Worm (Caenorhabditis elegans) whole organism, late embryonic: ENCODE results near the gene F40C5.2.

Experiments used
- C08G9.2 ChIP-seq: sonication (generic microtip); optimal IDR thresholded peaks from 2 replicates; lab custom pipeline; 2016; ENCODE audit warnings: mild to moderate bottlenecking, missing genetic modification characterization, moderate library complexity, missing compliant biosample characterization
- F13H6.1 ChIP-seq: sonication (generic microtip); optimal IDR thresholded peaks from 2 replicates; lab custom pipeline; 2016; ENCODE audit warnings: missing genetic modification characterization, missing compliant biosample characterization
- K02D7.2 ChIP-seq: sonication (generic microtip); optimal IDR thresholded peaks from 2 replicates; lab custom pipeline; 2017; ENCODE audit warnings: mild to moderate bottlenecking, missing genetic modification characterization, missing compliant biosample characterization
- K09A11.1 ChIP-seq: sonication (generic microtip); optimal IDR thresholded peaks from 2 replicates; lab custom pipeline; 2017; ENCODE audit warnings: antibody characterized with exemption, mild to moderate bottlenecking, missing genetic modification characterization, missing compliant biosample characterization; ENCODE audit not compliant: insufficient read depth
- T23F11.4 ChIP-seq: fragments of 200-800 bp; sonication (Bioruptor generic); optimal IDR thresholded peaks from 2 replicates; lab custom pipeline; 2018; ENCODE audit warnings: mild to moderate bottlenecking, missing genetic modification characterization, missing compliant biosample characterization
- Y22D7AL.16 ChIP-seq: sonication (generic microtip); optimal IDR thresholded peaks from 2 replicates; lab custom pipeline; 2016; ENCODE audit warnings: missing genetic modification characterization, missing compliant biosample characterization
- ahr-1 ChIP-seq: sonication (generic microtip); optimal IDR thresholded peaks from 2 replicates; lab custom pipeline; 2016; ENCODE audit warnings: missing genetic modification characterization, missing compliant biosample characterization
- ceh-14 ChIP-seq: sonication (generic microtip); optimal IDR thresholded peaks from 2 replicates; lab custom pipeline; 2016; ENCODE audit warnings: missing genotype, missing genetic modification characterization, missing compliant biosample characterization
- ceh-2 ChIP-seq: sonication (generic microtip); optimal IDR thresholded peaks from 2 replicates; lab custom pipeline; 2016; ENCODE audit warnings: missing genotype, missing genetic modification characterization, missing compliant biosample characterization
- ceh-24 ChIP-seq: sonication (generic microtip); optimal IDR thresholded peaks from 2 replicates; lab custom pipeline; 2016; ENCODE audit warnings: mild to moderate bottlenecking, missing genetic modification characterization, missing compliant biosample characterization
- ceh-30 ChIP-seq: fragments of 150-350 bp; optimal IDR thresholded peaks from 2 replicates; lab custom pipeline; 2014; ENCODE audit warnings: missing biosample characterization, missing genetic modification characterization
- ceh-31 ChIP-seq: sonication (generic microtip); optimal IDR thresholded peaks from 2 replicates; lab custom pipeline; 2016; ENCODE audit warnings: missing genetic modification characterization, missing compliant biosample characterization
- ceh-34 ChIP-seq: sonication (generic microtip); optimal IDR thresholded peaks from 2 replicates; lab custom pipeline; 2016; ENCODE audit warnings: mild to moderate bottlenecking, missing genetic modification characterization, missing compliant biosample characterization
- ceh-45 ChIP-seq: fragments of 200-800 bp; sonication (Bioruptor generic); IDR thresholded peaks from 2 replicates; pipeline ENCODE4 v1.3.6; 2022; ENCODE audit warnings: missing genetic modification reagents, missing genetic modification characterization, missing compliant biosample characterization
- ceh-48 ChIP-seq: sonication (generic microtip); optimal IDR thresholded peaks from 2 replicates; lab custom pipeline; 2016; ENCODE audit warnings: missing genetic modification characterization, inconsistent platforms, missing compliant biosample characterization
- ceh-9 ChIP-seq: sonication (generic microtip); optimal IDR thresholded peaks from 2 replicates; lab custom pipeline; 2016; ENCODE audit warnings: mild to moderate bottlenecking, missing genetic modification characterization, inconsistent platforms, missing compliant biosample characterization
- dmd-4 ChIP-seq: sonication (generic microtip); optimal IDR thresholded peaks from 2 replicates; lab custom pipeline; 2016; ENCODE audit warnings: borderline replicate concordance, missing genetic modification characterization, missing compliant biosample characterization
- ets-4 ChIP-seq: sonication (generic microtip); optimal IDR thresholded peaks from 2 replicates; lab custom pipeline; 2016; ENCODE audit warnings: missing genetic modification characterization, missing compliant biosample characterization
- fkh-10 ChIP-seq: fragments of 150-350 bp; optimal IDR thresholded peaks from 2 replicates; lab custom pipeline; 2014; ENCODE audit warnings: missing biosample characterization, missing genetic modification reagents, missing genetic modification characterization
- hlh-13 ChIP-seq: fragments of 200-800 bp; sonication (Bioruptor generic); optimal IDR thresholded peaks from 2 replicates; lab custom pipeline; 2018; ENCODE audit warnings: mild to moderate bottlenecking, missing genetic modification characterization, missing compliant biosample characterization
- hlh-6 ChIP-seq: sonication (generic microtip); optimal IDR thresholded peaks from 2 replicates; lab custom pipeline; 2016; ENCODE audit warnings: missing genotype, missing genetic modification characterization, missing compliant biosample characterization
- lin-11 ChIP-seq: fragments of 200-800 bp; sonication (Bioruptor generic); optimal IDR thresholded peaks from 2 replicates; lab custom pipeline; 2018; ENCODE audit warnings: mild to moderate bottlenecking, missing genetic modification characterization, missing compliant biosample characterization
- madf-2 ChIP-seq: sonication (generic microtip); optimal IDR thresholded peaks from 2 replicates; lab custom pipeline; 2017; ENCODE audit warnings: missing genetic modification characterization, missing compliant biosample characterization
- nfya-1 ChIP-seq: sonication (generic microtip); optimal IDR thresholded peaks from 2 replicates; lab custom pipeline; 2017; ENCODE audit warnings: missing genetic modification characterization, mild to moderate bottlenecking, missing compliant biosample characterization, antibody characterized with exemption, moderate library complexity
- npax-4 ChIP-seq: sonication (generic microtip); optimal IDR thresholded peaks from 2 replicates; lab custom pipeline; 2016; ENCODE audit warnings: missing genetic modification characterization, missing compliant biosample characterization
- odd-2 ChIP-seq: sonication (generic microtip); optimal IDR thresholded peaks from 2 replicates; lab custom pipeline; 2017; ENCODE audit warnings: antibody characterized with exemption, mild to moderate bottlenecking, missing genetic modification characterization, missing compliant biosample characterization
- pat-9 ChIP-seq: fragments of 200-800 bp; sonication (Bioruptor generic); optimal IDR thresholded peaks from 2 replicates; lab custom pipeline; 2018; ENCODE audit warnings: mild to moderate bottlenecking, missing genetic modification characterization, moderate library complexity, missing compliant biosample characterization
- pax-1 ChIP-seq: fragments of 150-350 bp; optimal IDR thresholded peaks from 2 replicates; lab custom pipeline; 2014; ENCODE audit warnings: missing biosample characterization, missing genetic modification characterization
- pha-4 ChIP-seq: fragments of 150-350 bp; optimal IDR thresholded peaks from 2 replicates; lab custom pipeline; 2018; ENCODE audit warnings: missing biosample characterization, missing genetic modification reagents, missing genetic modification characterization
- pros-1 ChIP-seq: fragments of 150-350 bp; optimal IDR thresholded peaks from 2 replicates; lab custom pipeline; 2014; ENCODE audit warnings: missing biosample characterization, missing genetic modification reagents, missing genetic modification characterization
- rnt-1 ChIP-seq: sonication (generic microtip); optimal IDR thresholded peaks from 2 replicates; lab custom pipeline; 2016; ENCODE audit warnings: missing genetic modification characterization, missing compliant biosample characterization
- sox-2 ChIP-seq: fragments of 200-800 bp; sonication (Bioruptor generic); IDR thresholded peaks from 2 replicates; pipeline ENCODE4 v1.3.6; 2022; ENCODE audit warnings: missing genetic modification reagents, missing genetic modification characterization, missing compliant biosample characterization
- tbx-7 ChIP-seq: sonication (generic microtip); optimal IDR thresholded peaks from 2 replicates; lab custom pipeline; 2016; ENCODE audit warnings: missing genotype, missing genetic modification characterization, missing compliant biosample characterization
- ttx-3 ChIP-seq: sonication (generic microtip); optimal IDR thresholded peaks from 2 replicates; lab custom pipeline; 2016; ENCODE audit warnings: missing genetic modification reagents, missing genetic modification characterization, missing compliant biosample characterization
- unc-42 ChIP-seq: sonication (generic microtip); optimal IDR thresholded peaks from 2 replicates; lab custom pipeline; 2016; ENCODE audit warnings: missing genotype, missing genetic modification characterization, missing compliant biosample characterization
- unc-55 ChIP-seq: sonication (generic microtip); optimal IDR thresholded peaks from 2 replicates; lab custom pipeline; 2017; ENCODE audit warnings: missing biosample characterization, missing genetic modification reagents, missing genetic modification characterization
- unc-86 ChIP-seq: sonication (generic microtip); optimal IDR thresholded peaks from 2 replicates; lab custom pipeline; 2016; ENCODE audit warnings: missing genetic modification characterization, missing compliant biosample characterization
- ztf-16 ChIP-seq: sonication (generic microtip); optimal IDR thresholded peaks from 2 replicates; lab custom pipeline; 2017; ENCODE audit warnings: missing genetic modification characterization, missing compliant biosample characterization

F40C5.2 gene

ce11 chrV:3543344-3543743 lies 27.5 kb upstream of the F40C5.2 start, which contains the start of gene nhr-222:
Gene nhr-222 (minus strand): TSS chrV:3543444.
- TF ChIP-seq unc-86 (tag; lab: Kevin White, UChicago): no peak
- no peak for TF ChIP-seq K02D7.2
- TF ChIP-seq ahr-1: no peak
- no peak for TF ChIP-seq rnt-1 (tag; lab: Kevin White, UChicago)
- TF ChIP-seq ceh-24: no peak
- no peak for TF ChIP-seq fkh-10
- TF ChIP-seq unc-55 (GFP tag; lab: Kevin White, UChicago): no peak
- no peak for TF ChIP-seq lin-11
- TF ChIP-seq, all 69 proteins: peak for 0

- no peak for TF ChIP-seq K09A11.1 (tag; lab: Kevin White, UChicago)
- no peak for TF ChIP-seq unc-55 (GFP tag; lab: Kevin White, UChicago)
- TF ChIP-seq ceh-34 (tag; lab: Kevin White, UChicago): no peak
- no peak for TF ChIP-seq ttx-3 (tag; lab: Kevin White, UChicago)
- TF ChIP-seq pax-1 (tag; lab: Kevin White, UChicago): no peak
- TF ChIP-seq pat-9 (tag; lab: Kevin White, UChicago): no peak
- no peak for TF ChIP-seq T23F11.4
- TF ChIP-seq ets-4: no peak
- TF ChIP-seq ztf-16 (tag; lab: Kevin White, UChicago): no peak
- TF ChIP-seq nfya-1 (tag; lab: Kevin White, UChicago): no peak
- TF ChIP-seq ceh-2 (tag; lab: Kevin White, UChicago): no peak
- TF ChIP-seq hlh-6 (tag; lab: Kevin White, UChicago): no peak
- TF ChIP-seq C08G9.2 (tag; lab: Kevin White, UChicago): no peak
Measured at ce11 chrV:3546517-3546916, 24.3 kb upstream of the F40C5.2 start, which contains the start of gene srbc-68. Gene srbc-68 (minus strand): TSS chrV:3546617.

ce11 chrV:3548798-3549197 lies 22.0 kb upstream of the F40C5.2 start, which contains the start of gene srw-130:
Gene srw-130 (minus strand): TSS chrV:3548898.
- TF ChIP-seq ceh-14 (tag; lab: Kevin White, UChicago) (no peak), pros-1 (tag; lab: Kevin White, UChicago) (no peak), npax-4 (tag; lab: Kevin White, UChicago) (no peak), K02D7.2 (no peak), pat-9 (tag; lab: Kevin White, UChicago) (no peak), ceh-45 (GFP tag; lab: Robert Waterston, UW) (no peak), ceh-31 (tag; lab: Kevin White, UChicago) (no peak), Y22D7AL.16 (tag; lab: Kevin White, UChicago) (no peak), ceh-48 (tag; lab: Kevin White, UChicago) (no peak), sox-2 (GFP tag; lab: Robert Waterston, UW) (no peak)

- TF ChIP-seq ceh-30 (tag; lab: Kevin White, UChicago): no peak
- TF ChIP-seq ttx-3 (tag; lab: Kevin White, UChicago): no peak
- TF ChIP-seq T23F11.4: no peak
- no peak for TF ChIP-seq hlh-13
- no peak for TF ChIP-seq tbx-7
- no peak for TF ChIP-seq rnt-1 (tag; lab: Kevin White, UChicago)
- no peak for TF ChIP-seq dmd-4 (tag; lab: Kevin White, UChicago)
- TF ChIP-seq madf-2 (tag; lab: Kevin White, UChicago): no peak
- TF ChIP-seq ahr-1: no peak
- TF ChIP-seq ets-4: no peak
- TF ChIP-seq pha-4 (tag; lab: Kevin White, UChicago): no peak
- no peak for TF ChIP-seq odd-2 (tag; lab: Kevin White, UChicago)
- no peak for TF ChIP-seq ceh-9
- no peak for TF ChIP-seq ceh-34 (tag; lab: Kevin White, UChicago)
- TF ChIP-seq ztf-16 (tag; lab: Kevin White, UChicago): no peak
- TF ChIP-seq F13H6.1 (tag; lab: Kevin White, UChicago): no peak
- no peak for TF ChIP-seq unc-42 (tag; lab: Kevin White, UChicago)
- TF ChIP-seq ceh-2 (tag; lab: Kevin White, UChicago): no peak
- TF ChIP-seq lin-11: no peak
- TF ChIP-seq, all 69 proteins: peak for 0
Measured at ce11 chrV:3549553-3549952, 21.2 kb upstream of the F40C5.2 start, which contains the start of gene sri-21. Gene sri-21 (plus strand): TSS chrV:3549853.
